Worm (Caenorhabditis elegans) whole organism, L2 larva: ENCODE measurements around the gene tam-1.

ENCODE experiments used
- C34F6.9 ChIP-seq: fragments of 150-350 bp; optimal IDR thresholded peaks from 2 replicates; lab custom pipeline; 2014; ENCODE audit warnings: missing biosample characterization, missing genetic modification characterization
- F13H6.1 ChIP-seq: sonication (generic microtip); optimal IDR thresholded peaks from 2 replicates; lab custom pipeline; 2016; ENCODE audit warnings: missing genetic modification characterization, missing compliant biosample characterization
- R02D3.7 ChIP-seq: fragments of 150-350 bp; optimal IDR thresholded peaks from 2 replicates; lab custom pipeline; 2014; ENCODE audit warnings: missing biosample characterization, missing genetic modification characterization
- Y55F3AM.14 ChIP-seq: fragments of 200-800 bp; sonication (Bioruptor generic); optimal IDR thresholded peaks from 2 replicates; lab custom pipeline; 2018; ENCODE audit warnings: mild to moderate bottlenecking, missing genetic modification characterization, missing compliant biosample characterization
- ZK546.5 ChIP-seq: sonication (generic microtip); optimal IDR thresholded peaks from 2 replicates; lab custom pipeline; 2017; ENCODE audit warnings: missing biosample characterization, missing genetic modification characterization
- alr-1 ChIP-seq: fragments of 150-350 bp; optimal IDR thresholded peaks from 2 replicates; lab custom pipeline; 2014; ENCODE audit warnings: missing biosample characterization, missing genetic modification characterization
- aly-2 ChIP-seq: fragments of 150-350 bp; optimal IDR thresholded peaks from 2 replicates; lab custom pipeline; 2014; ENCODE audit warnings: missing biosample characterization, missing genetic modification characterization
- ama-1 ChIP-seq: fragments of 150-350 bp; optimal IDR thresholded peaks from 2 replicates; lab custom pipeline; 2018; ENCODE audit warnings: inconsistent platforms
- ceh-16 ChIP-seq: fragments of 150-350 bp; optimal IDR thresholded peaks from 2 replicates; lab custom pipeline; 2014; ENCODE audit warnings: missing biosample characterization, missing genetic modification characterization
- ceh-82 ChIP-seq: fragments of 150-350 bp; optimal IDR thresholded peaks from 2 replicates; lab custom pipeline; 2014; ENCODE audit warnings: missing biosample characterization, missing genetic modification characterization
- crh-2 ChIP-seq: sonication (generic microtip); optimal IDR thresholded peaks from 2 replicates; lab custom pipeline; 2017; ENCODE audit warnings: missing biosample characterization, missing genetic modification characterization
- egl-27 ChIP-seq: sonication (generic microtip); optimal IDR thresholded peaks from 3 replicates; lab custom pipeline; 2017; ENCODE audit warnings: missing biosample characterization, missing genetic modification reagents, missing genetic modification characterization
- elt-3 ChIP-seq: sonication (generic microtip); optimal IDR thresholded peaks from 2 replicates; lab custom pipeline; 2017; ENCODE audit warnings: missing biosample characterization, missing genetic modification characterization
- fos-1 ChIP-seq: fragments of 150-350 bp; optimal IDR thresholded peaks from 2 replicates; lab custom pipeline; 2014; ENCODE audit warnings: missing biosample characterization, missing genetic modification characterization
- lin-11 ChIP-seq: fragments of 150-350 bp; sonication (generic microtip); optimal IDR thresholded peaks from 2 replicates; lab custom pipeline; 2014; ENCODE audit warnings: missing biosample characterization, missing genetic modification characterization, inconsistent platforms, mixed read lengths
- lin-39 ChIP-seq: fragments of 150-350 bp; optimal IDR thresholded peaks from 2 replicates; lab custom pipeline; 2014; ENCODE audit warnings: missing biosample characterization, missing genetic modification reagents, missing genetic modification characterization
- lsy-2 ChIP-seq, 2 experiments: fragments of 150-350 bp in 1 of 2; sonication (generic microtip) in 1 of 2; optimal IDR thresholded peaks; 2 replicates each; lab custom pipeline; 2014 to 2017; ENCODE audit warnings: missing biosample characterization in 2 of 2, missing genetic modification characterization in 2 of 2
- mab-5 ChIP-seq: fragments of 150-350 bp; optimal IDR thresholded peaks from 2 replicates; lab custom pipeline; 2014; ENCODE audit warnings: missing biosample characterization, missing genetic modification characterization
- mbf-1 ChIP-seq: sonication (generic microtip); optimal IDR thresholded peaks from 2 replicates; lab custom pipeline; 2017; ENCODE audit warnings: missing biosample characterization, missing genetic modification characterization
- mdl-1 ChIP-seq, 2 experiments: fragments of 150-350 bp in 1 of 2; sonication (generic microtip) in 1 of 2; optimal IDR thresholded peaks; 2 replicates each; lab custom pipeline; 2017; ENCODE audit warnings: missing biosample characterization in 2 of 2, missing genetic modification characterization in 2 of 2
- nhr-10 ChIP-seq: sonication (generic microtip); optimal IDR thresholded peaks from 2 replicates; lab custom pipeline; 2017; ENCODE audit warnings: missing biosample characterization, missing genetic modification characterization
- nhr-12 ChIP-seq: fragments of 150-350 bp; optimal IDR thresholded peaks from 2 replicates; lab custom pipeline; 2014; ENCODE audit warnings: missing biosample characterization, missing genetic modification characterization
- nhr-129 ChIP-seq: fragments of 150-350 bp; optimal IDR thresholded peaks from 2 replicates; lab custom pipeline; 2014; ENCODE audit warnings: missing biosample characterization, missing genetic modification characterization
- nhr-21 ChIP-seq: fragments of 150-350 bp; optimal IDR thresholded peaks from 2 replicates; lab custom pipeline; 2014; ENCODE audit warnings: missing biosample characterization, missing genetic modification characterization
- nhr-23 ChIP-seq: fragments of 150-350 bp; optimal IDR thresholded peaks from 2 replicates; lab custom pipeline; 2014; ENCODE audit warnings: missing biosample characterization, missing genetic modification reagents, missing genetic modification characterization
- nhr-237 ChIP-seq: fragments of 150-350 bp; optimal IDR thresholded peaks from 2 replicates; lab custom pipeline; 2014; ENCODE audit warnings: missing biosample characterization, missing genetic modification characterization
- nhr-6 ChIP-seq: fragments of 150-350 bp; optimal IDR thresholded peaks from 2 replicates; lab custom pipeline; 2014; ENCODE audit warnings: missing biosample characterization, missing genetic modification characterization
- peb-1 ChIP-seq: fragments of 150-350 bp; optimal IDR thresholded peaks from 2 replicates; lab custom pipeline; 2014; ENCODE audit warnings: missing biosample characterization, missing genetic modification characterization
- sem-4 ChIP-seq: fragments of 150-350 bp; optimal IDR thresholded peaks from 2 replicates; lab custom pipeline; 2014; ENCODE audit warnings: missing biosample characterization, missing genetic modification reagents, missing genetic modification characterization
- skn-1 ChIP-seq: sonication (generic microtip); optimal IDR thresholded peaks from 2 replicates; lab custom pipeline; 2017; ENCODE audit warnings: missing biosample characterization, missing genetic modification characterization
- sma-9 ChIP-seq, 2 experiments: fragments of 150-350 bp in 1 of 2; sonication (generic microtip) in 1 of 2; optimal IDR thresholded peaks; 2 replicates each; lab custom pipeline; 2014 to 2016; ENCODE audit warnings: missing genetic modification characterization in 2 of 2, mild to moderate bottlenecking in 1 of 2, missing biosample characterization in 1 of 2, missing compliant biosample characterization in 1 of 2, missing genetic modification reagents in 1 of 2, moderate library complexity in 1 of 2
- unc-55 ChIP-seq: fragments of 150-350 bp; sonication (generic microtip); optimal IDR thresholded peaks from 3 replicates; lab custom pipeline; 2014; ENCODE audit warnings: missing biosample characterization, missing genetic modification reagents, missing genetic modification characterization
- unc-62 ChIP-seq: fragments of 150-350 bp; optimal IDR thresholded peaks from 2 replicates; lab custom pipeline; 2014; ENCODE audit warnings: missing biosample characterization, missing genetic modification reagents, missing genetic modification characterization
- ztf-11 ChIP-seq: sonication (generic microtip); optimal IDR thresholded peaks from 2 replicates; lab custom pipeline; 2017; ENCODE audit warnings: missing biosample characterization, missing genetic modification characterization

Gene tam-1

ce11 chrV:4962968-4963367 lies at the start of gene tam-1:
Gene tam-1 (minus strand): TSS chrV:4963102.
- peak; percentile 40 for TF ChIP-seq C34F6.9
- no peak for TF ChIP-seq ceh-82
- no peak for TF ChIP-seq mbf-1
- TF ChIP-seq ama-1 (lab: Kevin White, UChicago) = no peak

ce11 chrV:5012193-5012853 lies 49.4 kb upstream of the tam-1 start, which contains the start of gene srr-6:
Gene srr-6 (plus strand): TSS chrV:5012803.
- TF ChIP-seq skn-1 (tag; lab: Kevin White, UChicago) (no peak), R02D3.7 (tag; lab: Kevin White, UChicago) (no peak), nhr-6 (no peak), fos-1 (peak; percentile 71)

DNA sequence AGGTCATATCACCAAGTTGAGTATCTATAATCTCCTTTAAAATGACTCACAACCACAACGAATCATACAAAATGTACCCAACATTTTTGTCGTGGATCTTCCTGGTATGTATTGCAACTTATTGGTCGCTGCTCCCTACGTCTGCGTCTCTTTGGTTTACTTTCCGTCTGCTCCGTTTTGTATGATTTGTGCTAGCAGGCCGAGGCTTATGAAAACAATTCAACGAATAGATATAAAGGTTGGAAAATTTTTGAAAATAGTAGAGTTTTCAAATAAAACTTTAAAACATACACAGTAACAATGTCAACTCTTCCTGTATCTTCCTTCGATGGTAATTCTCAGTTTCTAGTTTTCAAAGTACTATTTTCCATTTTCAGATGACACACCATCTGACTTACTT lies 38.5 kb upstream of the tam-1 start, which contains the start of gene srr-8:
TSS of gene srr-8 (plus strand) at position 301 of the 400 bp plus-strand sequence.
- TF ChIP-seq nhr-10 (tag; lab: Kevin White, UChicago) (no peak), ceh-16 (no peak), mab-5 (tag; lab: Kevin White, UChicago) (no peak), nhr-21 (tag; lab: Kevin White, UChicago) (no peak), aly-2 (tag; lab: Kevin White, UChicago) (no peak), mdl-1 (tag; optimal IDR thresholded peaks at IDR 0.05; lab: Kevin White, UChicago) (no peak), unc-55 (GFP tag; lab: Kevin White, UChicago) (no peak), elt-3 (tag; lab: Kevin White, UChicago) (no peak)
- TF ChIP-seq, all 48 proteins: peak for 0

ce11 chrV:5000406-5000805 lies 37.5 kb upstream of the tam-1 start, which contains the start of gene ugt-7:
Gene ugt-7 (minus strand): TSS chrV:5000566.
- no peak for TF ChIP-seq lin-11
- TF ChIP-seq fos-1 = peak; percentile 66
- TF ChIP-seq aly-2 (tag; lab: Kevin White, UChicago) = no peak

ce11 chrV:4995155-4995554 lies 32.3 kb upstream of the tam-1 start, which contains the start of gene ncx-9:
Gene ncx-9 (minus strand): TSS chrV:4995255.
- TF ChIP-seq nhr-12 (no peak), mab-5 (tag; lab: Kevin White, UChicago) (no peak), nhr-21 (tag; lab: Kevin White, UChicago) (no peak), nhr-237 (tag; lab: Kevin White, UChicago) (no peak), alr-1 (tag; lab: Kevin White, UChicago) (no peak), lsy-2 (tag; optimal IDR thresholded peaks at IDR 0.05; lab: Kevin White, UChicago) (no peak), egl-27 (tag; lab: Kevin White, UChicago) (no peak), aly-2 (tag; lab: Kevin White, UChicago) (no peak), Y55F3AM.14 (GFP tag; lab: Kevin White, UChicago) (no peak), lin-11 (no peak), sem-4 (tag; lab: Kevin White, UChicago) (no peak), nhr-23 (no peak), unc-62 (GFP tag; lab: Kevin White, UChicago) (no peak), mbf-1 (no peak), F13H6.1 (tag; lab: Kevin White, UChicago) (no peak), lin-39 (tag; lab: Kevin White, UChicago) (no peak)

ce11 chrV:4987097-4987496 lies 24.2 kb upstream of the tam-1 start, which contains the start of gene ncx-8:
Gene ncx-8 (minus strand): TSS chrV:4987197.
- TF ChIP-seq sma-9 (GFP tag; optimal IDR thresholded peaks at IDR 0.05; lab: Kevin White, UChicago) (no peak), sma-9 (tag; optimal IDR thresholded peaks at IDR 0.05; lab: Kevin White, UChicago) (no peak), nhr-10 (tag; lab: Kevin White, UChicago) (no peak), nhr-237 (tag; lab: Kevin White, UChicago) (no peak), peb-1 (tag; lab: Kevin White, UChicago) (no peak), alr-1 (tag; lab: Kevin White, UChicago) (no peak), lin-39 (tag; lab: Kevin White, UChicago) (no peak), mbf-1 (no peak), fos-1 (no peak), lin-11 (no peak), crh-2 (tag; lab: Kevin White, UChicago) (no peak), ZK546.5 (tag; lab: Kevin White, UChicago) (no peak), nhr-12 (no peak), ztf-11 (tag; lab: Kevin White, UChicago) (no peak), egl-27 (tag; lab: Kevin White, UChicago) (no peak), ceh-82 (no peak), nhr-129 (tag; lab: Kevin White, UChicago) (no peak), lsy-2 (tag; optimal IDR thresholded peaks at IDR 0.05; lab: Kevin White, UChicago) (no peak)
